Fruit fly (Drosophila melanogaster): ENCODE measurements around the gene CG42594.

The CG42594 gene

dm6 chrX:4955788-4956442 is 115.3 kb downstream of the CG42594 start (continued):
- TF ChIP-seq CG30403 (GFP tag; optimal IDR thresholded peaks at IDR 0.05) (peak; percentile 12), ssp (GFP tag; IDR thresholded peaks at IDR 0.05) (no peak), CG17359 (tag; optimal IDR thresholded peaks at IDR 0.05) (no peak), Bdp1 (GFP tag; optimal IDR thresholded peaks at IDR 0.05) (no peak), Hmr (GFP tag; optimal IDR thresholded peaks at IDR 0.05) (peak; percentile 85), NK7.1 (GFP tag; optimal IDR thresholded peaks at IDR 0.05) (no peak), bcd (GFP tag; optimal IDR thresholded peaks at IDR 0.05) (no peak), tgo (GFP tag; IDR thresholded peaks at IDR 0.05) (no peak), CG10267 (tag; optimal IDR thresholded peaks at IDR 0.05) (peak; percentile 16), seq (GFP tag; IDR thresholded peaks at IDR 0.05) (no peak), GATAe (GFP tag; conservative IDR thresholded peaks at IDR 0.05) (no peak), MTF-1 (GFP tag; optimal IDR thresholded peaks at IDR 0.05; ENCODE audit: borderline replicate concordance) (no peak), salm (tag; optimal IDR thresholded peaks at IDR 0.05) (no peak), Dp (GFP tag; optimal IDR thresholded peaks at IDR 0.05) (peak; percentile 69), fu2 (GFP tag; optimal IDR thresholded peaks at IDR 0.05) (no peak), tna (GFP tag; IDR thresholded peaks at IDR 0.05; ENCODE audit: partially characterized antibody) (peak; percentile 92), Hr3 (GFP tag; optimal IDR thresholded peaks at IDR 0.05) (no peak), HHEX (GFP tag; optimal IDR thresholded peaks at IDR 0.05) (peak; percentile 27), Six4 (GFP tag; optimal IDR thresholded peaks at IDR 0.05) (no peak), BEAF-32 (GFP tag; optimal IDR thresholded peaks at IDR 0.05) (peak; percentile 87), Stat92E (GFP tag; optimal IDR thresholded peaks at IDR 0.05) (peak in 1 of 3 experiments; percentile 84), Eip74EF (GFP tag; optimal IDR thresholded peaks at IDR 0.05) (no peak), row (GFP tag; IDR thresholded peaks at IDR 0.05) (peak; percentile 67), gro (GFP tag; optimal IDR thresholded peaks at IDR 0.05) (peak; percentile 18), CG7786 (GFP tag; optimal IDR thresholded peaks at IDR 0.05) (no peak), Xrp1 (GFP tag; IDR thresholded peaks at IDR 0.05) (peak; percentile 55), CG9797 (GFP tag; optimal IDR thresholded peaks at IDR 0.05) (no peak), Taf1 (GFP tag; IDR thresholded peaks at IDR 0.05) (no peak), CG2120 (GFP tag; optimal IDR thresholded peaks at IDR 0.05) (peak; percentile 25), ato (GFP tag; IDR thresholded peaks at IDR 0.05; ENCODE audit: partially characterized antibody) (peak; percentile 96), en (GFP tag; optimal IDR thresholded peaks at IDR 0.05) (no peak), hb (GFP tag; IDR thresholded peaks at IDR 0.05; ENCODE audit: partially characterized antibody) (peak; percentile 90), CG11504 (tag; optimal IDR thresholded peaks at IDR 0.05) (no peak), hkb (optimal IDR thresholded peaks at IDR 0.05) (peak; percentile 14), hkb (GFP tag; IDR thresholded peaks at IDR 0.05) (peak; percentile 40; the same call in 1 of the 2 replicates), Hey (tag; optimal IDR thresholded peaks at IDR 0.05) (no peak), CG4282 (GFP tag; optimal IDR thresholded peaks at IDR 0.05) (no peak), CG13424 (tag; optimal IDR thresholded peaks at IDR 0.05) (peak; percentile 16), sisA (GFP tag; IDR thresholded peaks at IDR 0.05) (0 out of 2 replicates have a peak, but pooled peaks have one; percentile 19), gem (tag; optimal IDR thresholded peaks at IDR 0.05) (no peak), CG34224 (GFP tag; IDR thresholded peaks at IDR 0.05; ENCODE audit: partially characterized antibody) (peak; percentile 96), org-1 (GFP tag; optimal IDR thresholded peaks at IDR 0.05) (peak; percentile 4), E2f2 (GFP tag; IDR thresholded peaks at IDR 0.05) (peak; percentile 77), her (GFP tag; optimal IDR thresholded peaks at IDR 0.05) (peak; percentile 39), sob (GFP tag; IDR thresholded peaks at IDR 0.05) (peak; percentile 40; the same call in 1 of the 2 replicates), repo (GFP tag; optimal IDR thresholded peaks at IDR 0.05) (peak; percentile 29), CG6689 (GFP tag; IDR thresholded peaks at IDR 0.05) (no peak), BtbVII (GFP tag; optimal IDR thresholded peaks at IDR 0.05) (no peak), cas (GFP tag; IDR thresholded peaks at IDR 0.05) (no peak), chn (GFP tag; optimal IDR thresholded peaks at IDR 0.05) (no peak)

Data from whole organism, embryonic.